Worm (Caenorhabditis elegans): ENCODE measurements around the gene sra-14.

Gene sra-14

ce11 chrII:12931456-12931923, 46.4 kb downstream of the sra-14 start, which contains the start of gene dct-18:
Gene dct-18, plus strand, starts transcription at chrII:12931873.
- TF ChIP-seq dao-5 (tag; optimal IDR thresholded peaks at IDR 0.05) (no peak), W03F9.2 (tag; optimal IDR thresholded peaks at IDR 0.05) (no peak), him-1 (tag; optimal IDR thresholded peaks at IDR 0.05) (no peak)

DNA sequence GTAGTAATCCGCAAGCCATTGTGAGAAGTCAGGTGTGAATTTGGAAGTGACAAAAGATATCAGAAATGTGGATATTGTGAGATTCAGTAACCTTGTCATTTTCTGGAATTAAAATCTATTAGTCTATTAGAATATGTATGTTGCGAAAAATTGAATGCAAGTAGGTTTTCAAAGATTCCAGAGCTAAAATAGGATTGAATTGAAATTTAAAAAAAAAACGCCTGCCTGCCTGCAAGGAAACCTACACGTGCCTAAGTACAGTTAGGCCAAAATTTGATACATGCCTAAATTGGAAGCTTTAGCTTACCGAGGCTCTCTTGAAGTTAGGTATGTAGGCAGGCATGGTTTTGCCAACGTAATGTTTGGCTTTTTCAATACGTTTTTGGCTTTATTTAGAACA, 50.2 kb downstream of the sra-14 start, which contains the start of gene lips-9:
lips-9 (minus strand) TSS at position 101 of the 400 bp plus-strand sequence.
- TF ChIP-seq dao-5 (tag; optimal IDR thresholded peaks at IDR 0.05) (no peak), him-1 (tag; optimal IDR thresholded peaks at IDR 0.05) (no peak), W03F9.2 (tag; optimal IDR thresholded peaks at IDR 0.05) (no peak)

Data from whole organism, L4/young adult.